Fruit fly (Drosophila melanogaster): ENCODE results near the gene spz3.

DNA sequence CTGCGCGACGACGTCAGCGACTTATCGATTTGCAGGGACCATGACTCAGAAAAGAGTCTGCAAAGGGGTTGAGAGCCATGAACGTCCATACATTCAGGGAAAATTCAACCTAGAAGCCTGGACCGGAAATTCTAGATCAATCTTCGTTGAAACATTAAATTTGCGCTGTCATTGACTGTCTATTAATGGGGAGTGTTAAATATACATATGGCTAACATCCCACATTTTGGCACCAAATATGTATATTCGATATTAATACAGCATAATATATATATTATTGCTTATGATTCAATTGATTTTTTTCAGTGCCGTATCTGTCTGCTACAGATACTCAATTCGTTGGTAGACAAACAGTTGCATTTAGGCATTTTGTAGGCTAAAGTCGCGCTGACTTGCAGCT lies 10.7 kb downstream of the spz3 start:
- TF ChIP-seq CG8301 (tag; optimal IDR thresholded peaks at IDR 0.05) (peak; percentile 21), CG15710 (tag; optimal IDR thresholded peaks at IDR 0.05) (peak; percentile 8), gl (tag; optimal IDR thresholded peaks at IDR 0.05) (no peak), Pif1B (GFP tag; optimal IDR thresholded peaks at IDR 0.05) (no peak)

Data from whole organism, pupa.